Worm (Caenorhabditis elegans): ENCODE data around the gene idpa-2.
A peak's percentile ranks its signal among the peaks of the same experiment; 100 is the strongest.

Gene idpa-2

DNA sequence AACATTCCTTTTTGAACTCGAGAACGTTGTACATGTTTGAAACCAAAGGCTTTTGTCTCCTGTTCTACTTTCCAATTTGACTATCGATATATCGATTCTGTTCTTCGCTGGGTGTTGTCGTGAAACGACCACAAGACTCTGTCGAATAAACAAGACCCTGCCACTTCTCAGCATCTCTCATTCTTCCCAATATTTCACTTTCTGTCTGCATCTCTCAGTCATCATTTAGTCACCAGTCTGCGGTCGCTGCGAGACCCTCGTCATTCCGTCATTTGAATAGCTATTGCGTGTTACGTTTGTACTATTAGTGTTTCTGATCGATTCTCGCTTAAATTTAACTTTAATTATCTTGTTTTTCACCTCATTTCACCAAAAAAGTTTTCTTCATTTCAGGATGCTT lies 5.2 kb downstream of the idpa-2 start (continued):
- TF ChIP-seq R02D3.7 (tag; optimal IDR thresholded peaks at IDR 0.05) (no peak), lin-1 (GFP tag; IDR thresholded peaks at IDR 0.05) (0 out of 2 replicates have a peak, but pooled peaks have one; percentile 63), vab-7 (GFP tag; IDR thresholded peaks at IDR 0.05) (peak; percentile 61), nhr-76 (tag; optimal IDR thresholded peaks at IDR 0.05) (peak; percentile 20)

ce11 chrII:8785875-8786274 lies 6.7 kb downstream of the idpa-2 start:
- no peak for TF ChIP-seq php-3 (GFP tag; IDR thresholded peaks at IDR 0.05)
- TF ChIP-seq unc-39 (tag; optimal IDR thresholded peaks at IDR 0.05), result no peak
- TF ChIP-seq egl-43 (GFP tag; IDR thresholded peaks at IDR 0.05), result peak; percentile 60
- no peak for TF ChIP-seq nhr-25 (tag; optimal IDR thresholded peaks at IDR 0.05; ENCODE audit: borderline replicate concordance, insufficient read depth)
- no peak for TF ChIP-seq dmd-8 (GFP tag; IDR thresholded peaks at IDR 0.05)
- no peak for TF ChIP-seq snpc-4 (tag; optimal IDR thresholded peaks at IDR 0.05)
- no peak for TF ChIP-seq daf-12 (tag; optimal IDR thresholded peaks at IDR 0.05)
- TF ChIP-seq skn-1 (tag; optimal IDR thresholded peaks at IDR 0.05), result no peak
- TF ChIP-seq mdl-1 (tag; optimal IDR thresholded peaks at IDR 0.05), result peak; percentile 62 to 76
- TF ChIP-seq tra-1 (GFP tag; IDR thresholded peaks at IDR 0.05), result no peak
- TF ChIP-seq snpc-1.2 (GFP tag; IDR thresholded peaks at IDR 0.05), result no peak
- TF ChIP-seq ztf-7 (tag; optimal IDR thresholded peaks at IDR 0.05), result no peak
- no peak for TF ChIP-seq nhr-237 (tag; optimal IDR thresholded peaks at IDR 0.05)
- peak; percentile 50 for TF ChIP-seq rbr-2 (tag; optimal IDR thresholded peaks at IDR 0.05)
- peak in 1 of 2 experiments; percentile 72 for TF ChIP-seq unc-62 (GFP tag; optimal IDR thresholded peaks at IDR 0.05 in 1 of 2)
- TF ChIP-seq unc-62 (tag; optimal IDR thresholded peaks at IDR 0.05), result no peak
- TF ChIP-seq T26A8.4 (GFP tag; IDR thresholded peaks at IDR 0.05), result peak; percentile 61
- 0 out of 2 replicates have a peak, but pooled peaks have one; percentile 9 for TF ChIP-seq vab-7 (GFP tag; IDR thresholded peaks at IDR 0.05)
- peak; percentile 38 for TF ChIP-seq ceh-28 (tag; optimal IDR thresholded peaks at IDR 0.05)
- peak in 1 of 2 experiments; percentile 34 for TF ChIP-seq lsy-2 (tag; optimal IDR thresholded peaks at IDR 0.05)
- TF ChIP-seq ctbp-1 (GFP tag; IDR thresholded peaks at IDR 0.05), result 0 out of 2 replicates have a peak, but pooled peaks have one; percentile 14
- TF ChIP-seq cey-2 (tag; optimal IDR thresholded peaks at IDR 0.05; ENCODE audit: borderline replicate concordance, insufficient read depth), result no peak
- TF ChIP-seq hif-1 (tag; optimal IDR thresholded peaks at IDR 0.05), result peak in 1 of 2 experiments; percentile 9
- peak; percentile 37 for TF ChIP-seq mxl-3 (GFP tag; optimal IDR thresholded peaks at IDR 0.05)
- TF ChIP-seq D1046.2 (GFP tag; IDR thresholded peaks at IDR 0.05), result no peak
- TF ChIP-seq lin-39 (tag; optimal IDR thresholded peaks at IDR 0.05), result no peak
- peak; percentile 47 for TF ChIP-seq mes-2 (tag; optimal IDR thresholded peaks at IDR 0.05; ENCODE audit: poor library complexity, severe bottlenecking)
- peak; percentile 82 for TF ChIP-seq hlh-30 (tag; optimal IDR thresholded peaks at IDR 0.05; ENCODE audit: insufficient read depth)
- TF ChIP-seq hmg-1.1 (GFP tag; IDR thresholded peaks at IDR 0.05), result 0 out of 2 replicates have a peak, but pooled peaks have one; percentile 39
- TF ChIP-seq hlh-11 (tag; optimal IDR thresholded peaks at IDR 0.05), result no peak
- no peak for TF ChIP-seq mxl-2 (GFP tag; conservative IDR thresholded peaks at IDR 0.05)
- TF ChIP-seq zfp-3 (GFP tag; conservative IDR thresholded peaks at IDR 0.05), result 0 out of 2 replicates have a peak, but pooled peaks have one; percentile 73
- TF ChIP-seq ama-1 (optimal IDR thresholded peaks at IDR 0.05), result no peak
- peak; percentile 17 for TF ChIP-seq fkh-10 (GFP tag; optimal IDR thresholded peaks at IDR 0.05)

ce11 chrII:8784235-8784928 lies 8.2 kb downstream of the idpa-2 start:
- no peak for TF ChIP-seq nhr-102 (tag; optimal IDR thresholded peaks at IDR 0.05)
- peak; percentile 30 for TF ChIP-seq hlh-30 (tag; optimal IDR thresholded peaks at IDR 0.05; ENCODE audit: insufficient read depth)
- no peak for TF ChIP-seq unc-39 (tag; optimal IDR thresholded peaks at IDR 0.05)
- TF ChIP-seq zag-1 (tag; optimal IDR thresholded peaks at IDR 0.05), result no peak
- peak in 1 of 2 experiments; percentile 85 for TF ChIP-seq unc-62 (GFP tag; optimal IDR thresholded peaks at IDR 0.05 in 1 of 2)
- no peak for TF ChIP-seq unc-62 (tag; optimal IDR thresholded peaks at IDR 0.05)
- TF ChIP-seq ZK337.2 (GFP tag; IDR thresholded peaks at IDR 0.05), result no peak
- no peak for TF ChIP-seq Y75B8A.6 (GFP tag; IDR thresholded peaks at IDR 0.05)
- TF ChIP-seq zip-11 (GFP tag; IDR thresholded peaks at IDR 0.05), result no peak
- peak; percentile 47 for TF ChIP-seq rbr-2 (tag; optimal IDR thresholded peaks at IDR 0.05)
- peak; percentile 24 for TF ChIP-seq nhr-11 (tag; optimal IDR thresholded peaks at IDR 0.05)
- TF ChIP-seq aha-1 (tag), result peak; percentile 95
- TF ChIP-seq lsy-2 (tag; optimal IDR thresholded peaks at IDR 0.05), result peak in 1 of 2 experiments; percentile 41
- TF ChIP-seq nhr-28 (tag; optimal IDR thresholded peaks at IDR 0.05), result peak; percentile 16
- TF ChIP-seq F37D6.2 (tag; optimal IDR thresholded peaks at IDR 0.05), result no peak
- TF ChIP-seq hmg-1.1 (GFP tag; IDR thresholded peaks at IDR 0.05), result peak; percentile 47; the same call in 1 of the 2 replicates
- peak; percentile 57 for TF ChIP-seq dve-1 (tag; optimal IDR thresholded peaks at IDR 0.05; ENCODE audit: insufficient read depth)

Measured in whole organism, L4 larva.